Fruit fly (Drosophila melanogaster): ENCODE measurements around the gene Rab9.

dm6 chr2L:19473397-19474009 lies 41.1 kb downstream of the Rab9 start:
- no peak for TF ChIP-seq Ets98B (GFP tag; IDR thresholded peaks at IDR 0.05)
- TF ChIP-seq D1 (tag; optimal IDR thresholded peaks at IDR 0.05) = no peak
- TF ChIP-seq fd96Ca (GFP tag; IDR thresholded peaks at IDR 0.05) = no peak
- TF ChIP-seq CG17806 (tag; optimal IDR thresholded peaks at IDR 0.05) = no peak
- no peak for TF ChIP-seq CG14655 (GFP tag; optimal IDR thresholded peaks at IDR 0.05)

Data from whole organism, pupa.